Worm (Caenorhabditis elegans) whole organism, L1 larva: ENCODE measurements around the gene unc-1.

ENCODE experiments used
- C04F5.9 ChIP-seq: sonication (generic microtip); optimal IDR thresholded peaks from 2 replicates; lab custom pipeline; 2016; ENCODE audit warnings: missing genetic modification characterization, missing compliant biosample characterization
- F16B12.6 ChIP-seq: fragments of 150-350 bp; optimal IDR thresholded peaks from 2 replicates; lab custom pipeline; 2014; ENCODE audit warnings: missing biosample characterization, missing genetic modification characterization
- alr-1 ChIP-seq: fragments of 200-800 bp; sonication (Bioruptor generic); optimal IDR thresholded peaks from 2 replicates; lab custom pipeline; 2018; ENCODE audit warnings: borderline replicate concordance, mild to moderate bottlenecking, missing genetic modification characterization, missing compliant biosample characterization
- aly-2 ChIP-seq: fragments of 150-350 bp; optimal IDR thresholded peaks from 2 replicates; lab custom pipeline; 2014; ENCODE audit warnings: missing biosample characterization, missing genetic modification characterization
- ama-1 ChIP-seq: fragments of 150-350 bp; optimal IDR thresholded peaks from 2 replicates; lab custom pipeline; 2014
- blmp-1 ChIP-seq: fragments of 150-350 bp; optimal IDR thresholded peaks from 2 replicates; lab custom pipeline; 2014; ENCODE audit warnings: missing biosample characterization, missing genetic modification characterization
- ceh-63 ChIP-seq: fragments of 200-800 bp; sonication (Bioruptor generic); optimal IDR thresholded peaks from 2 replicates; lab custom pipeline; 2018; ENCODE audit warnings: mild to moderate bottlenecking, missing genetic modification characterization, missing compliant biosample characterization
- ceh-8 ChIP-seq: fragments of 200-800 bp; sonication (Bioruptor generic); optimal IDR thresholded peaks from 2 replicates; lab custom pipeline; 2018; ENCODE audit warnings: mild to moderate bottlenecking, missing genetic modification characterization, moderate library complexity, missing compliant biosample characterization
- ceh-82 ChIP-seq, 3 experiments: fragments of 150-350 bp in 1 of 3; sonication (generic microtip) in 2 of 3; optimal IDR thresholded peaks; 2 replicates each; lab custom pipeline; 2014 to 2017; ENCODE audit warnings: missing biosample characterization in 3 of 3, missing genetic modification characterization in 3 of 3
- ces-1 ChIP-seq: fragments of 150-350 bp; optimal IDR thresholded peaks from 2 replicates; lab custom pipeline; 2014; ENCODE audit warnings: missing biosample characterization, missing genetic modification reagents, missing genetic modification characterization
- dpl-1 ChIP-seq, 3 experiments: fragments of 150-350 bp in 2 of 3; sonication (generic microtip) in 1 of 3; optimal IDR thresholded peaks; 2 replicates each; lab custom pipeline; 2014 to 2017; ENCODE audit warnings: missing biosample characterization in 3 of 3, missing genetic modification characterization in 3 of 3, missing genetic modification reagents in 3 of 3
- efl-1 ChIP-seq, 4 experiments: fragments of 150-350 bp; optimal IDR thresholded peaks in 3 of 4; peaks in 1 of 4; 1 replicate in 1 of 4; 2 replicates in 3 of 4; lab custom pipeline; 2014; ENCODE audit warnings: missing biosample characterization in 2 of 4, missing genetic modification characterization in 2 of 4, missing genetic modification reagents in 2 of 4
- egl-13 ChIP-seq: sonication (generic microtip); optimal IDR thresholded peaks from 2 replicates; lab custom pipeline; 2016; ENCODE audit warnings: missing genotype, missing genetic modification reagents, missing genetic modification characterization, missing compliant biosample characterization
- elt-2 ChIP-seq: sonication (generic microtip); optimal IDR thresholded peaks from 2 replicates; lab custom pipeline; 2016; ENCODE audit warnings: missing genetic modification characterization, mild to moderate bottlenecking, inconsistent platforms, missing compliant biosample characterization, missing genetic modification reagents
- elt-3 ChIP-seq, 6 experiments: fragments of 150-350 bp in 1 of 6; sonication (generic microtip); optimal IDR thresholded peaks; 2 replicates each; lab custom pipeline; 2017 to 2018; ENCODE audit warnings: missing biosample characterization in 6 of 6, missing genetic modification characterization in 6 of 6, inconsistent platforms in 1 of 6
- ets-5 ChIP-seq: fragments of 200-800 bp; sonication (Bioruptor generic); IDR thresholded peaks from 2 replicates; pipeline ENCODE4 v1.3.6; 2022; ENCODE audit warnings: missing genetic modification characterization, missing compliant biosample characterization
- fkh-10 ChIP-seq: sonication (generic microtip); optimal IDR thresholded peaks from 2 replicates; lab custom pipeline; 2017; ENCODE audit warnings: missing biosample characterization, missing genetic modification reagents, missing genetic modification characterization
- fkh-8 ChIP-seq: sonication (generic microtip); optimal IDR thresholded peaks from 2 replicates; lab custom pipeline; 2016; ENCODE audit warnings: mild to moderate bottlenecking, missing genetic modification characterization, missing compliant biosample characterization
- grh-1 ChIP-seq: fragments of 200-800 bp; sonication (Bioruptor generic); IDR thresholded peaks from 2 replicates; pipeline ENCODE4 v1.3.6; 2022; ENCODE audit warnings: missing genetic modification reagents, missing genetic modification characterization, missing compliant biosample characterization
- hlh-17 ChIP-seq: fragments of 200-800 bp; sonication (Bioruptor generic); optimal IDR thresholded peaks from 2 replicates; lab custom pipeline; 2018; ENCODE audit warnings: missing genetic modification characterization, mild to moderate bottlenecking, missing compliant biosample characterization, moderate library complexity, borderline replicate concordance
- isw-1 ChIP-seq: fragments of 200-800 bp; sonication (Bioruptor generic); IDR thresholded peaks from 2 replicates; pipeline ENCODE4 v1.3.6; 2022; ENCODE audit warnings: missing genetic modification characterization, missing compliant biosample characterization
- jun-1 ChIP-seq: fragments of 150-350 bp; optimal IDR thresholded peaks from 2 replicates; lab custom pipeline; 2014; ENCODE audit warnings: missing biosample characterization, missing genetic modification reagents, missing genetic modification characterization
- lin-13 ChIP-seq: fragments of 150-350 bp; optimal IDR thresholded peaks from 2 replicates; lab custom pipeline; 2014; ENCODE audit warnings: missing biosample characterization, missing genetic modification reagents, missing genetic modification characterization
- lin-14 ChIP-seq: fragments of 200-800 bp; sonication (Bioruptor generic); optimal IDR thresholded peaks from 2 replicates; lab custom pipeline; 2018; ENCODE audit warnings: mild to moderate bottlenecking, missing genetic modification characterization, moderate library complexity, missing compliant biosample characterization
- lin-15B ChIP-seq: fragments of 150-350 bp; sonication (generic microtip); optimal IDR thresholded peaks from 3 replicates; lab custom pipeline; 2014; ENCODE audit warnings: missing biosample characterization, missing genetic modification characterization
- lin-35 ChIP-seq, 2 experiments: fragments of 150-350 bp; optimal IDR thresholded peaks; 2 replicates each; lab custom pipeline; 2014; ENCODE audit warnings: missing biosample characterization in 2 of 2, missing genetic modification characterization in 2 of 2, missing genetic modification reagents in 2 of 2
- lin-39 ChIP-seq: fragments of 150-350 bp; optimal IDR thresholded peaks from 2 replicates; lab custom pipeline; 2014; ENCODE audit warnings: missing biosample characterization, missing genetic modification reagents, missing genetic modification characterization
- lir-3 ChIP-seq: sonication (generic microtip); optimal IDR thresholded peaks from 2 replicates; lab custom pipeline; 2016; ENCODE audit warnings: mild to moderate bottlenecking, missing genetic modification characterization, moderate library complexity, missing compliant biosample characterization; ENCODE audit not compliant: poor library complexity
- lsy-2 ChIP-seq, 2 experiments: fragments of 150-350 bp; optimal IDR thresholded peaks; 2 replicates each; lab custom pipeline; 2014; ENCODE audit warnings: missing biosample characterization in 2 of 2, missing genetic modification characterization in 2 of 2
- mab-9 ChIP-seq: fragments of 200-800 bp; sonication (Bioruptor generic); IDR thresholded peaks from 2 replicates; pipeline ENCODE4 v1.3.6; 2022; ENCODE audit warnings: missing genetic modification reagents, missing genetic modification characterization, missing compliant biosample characterization
- mef-2 ChIP-seq: fragments of 150-350 bp; optimal IDR thresholded peaks from 2 replicates; lab custom pipeline; 2014; ENCODE audit warnings: missing biosample characterization, missing genetic modification characterization
- nhr-12 ChIP-seq: sonication (generic microtip); optimal IDR thresholded peaks from 2 replicates; lab custom pipeline; 2017; ENCODE audit warnings: missing biosample characterization, missing genetic modification characterization
- nhr-47 ChIP-seq: sonication (generic microtip); optimal IDR thresholded peaks from 2 replicates; lab custom pipeline; 2016; ENCODE audit warnings: mild to moderate bottlenecking, missing genetic modification characterization, moderate library complexity, missing compliant biosample characterization
- nhr-71 ChIP-seq: sonication (generic microtip); optimal IDR thresholded peaks from 2 replicates; lab custom pipeline; 2016; ENCODE audit warnings: mild to moderate bottlenecking, missing genetic modification characterization, moderate library complexity, missing compliant biosample characterization
- nhr-76 ChIP-seq: sonication (generic microtip); optimal IDR thresholded peaks from 2 replicates; lab custom pipeline; 2017; ENCODE audit warnings: missing biosample characterization, missing genetic modification characterization
- nhr-77 ChIP-seq: fragments of 150-350 bp; optimal IDR thresholded peaks from 2 replicates; lab custom pipeline; 2014; ENCODE audit warnings: missing biosample characterization, missing genetic modification characterization
- nhr-90 ChIP-seq: sonication (generic microtip); optimal IDR thresholded peaks from 2 replicates; lab custom pipeline; 2016; ENCODE audit warnings: mild to moderate bottlenecking, missing genetic modification characterization, missing compliant biosample characterization; ENCODE audit not compliant: poor library complexity
- pag-3 ChIP-seq: sonication (generic microtip); optimal IDR thresholded peaks from 2 replicates; lab custom pipeline; 2017; ENCODE audit warnings: missing genetic modification characterization, mild to moderate bottlenecking, missing compliant biosample characterization, antibody characterized with exemption, borderline replicate concordance; ENCODE audit not compliant: insufficient read depth
- pax-3 ChIP-seq: fragments of 200-800 bp; sonication (Bioruptor generic); optimal IDR thresholded peaks from 2 replicates; lab custom pipeline; 2018; ENCODE audit warnings: mild to moderate bottlenecking, missing genetic modification characterization, moderate library complexity, missing compliant biosample characterization
- rnt-1 ChIP-seq: sonication (generic microtip); optimal IDR thresholded peaks from 2 replicates; lab custom pipeline; 2016; ENCODE audit warnings: mild to moderate bottlenecking, missing genetic modification characterization, moderate library complexity, missing compliant biosample characterization
- skn-1 ChIP-seq: fragments of 150-350 bp; optimal IDR thresholded peaks from 2 replicates; lab custom pipeline; 2014; ENCODE audit warnings: missing biosample characterization, missing genetic modification characterization
- sptf-1 ChIP-seq: fragments of 150-350 bp; optimal IDR thresholded peaks from 2 replicates; lab custom pipeline; 2014; ENCODE audit warnings: missing biosample characterization, missing genetic modification characterization
- swsn-7 ChIP-seq: sonication (generic microtip); optimal IDR thresholded peaks from 2 replicates; lab custom pipeline; 2016; ENCODE audit warnings: missing genetic modification characterization, missing compliant biosample characterization
- tbx-2 ChIP-seq: sonication (generic microtip); optimal IDR thresholded peaks from 2 replicates; lab custom pipeline; 2016; ENCODE audit warnings: missing genetic modification characterization, missing compliant biosample characterization
- unc-98 ChIP-seq: fragments of 200-800 bp; sonication (Bioruptor generic); IDR thresholded peaks from 2 replicates; pipeline ENCODE4 v1.3.6; 2022; ENCODE audit warnings: missing genetic modification characterization, missing compliant biosample characterization
- vab-15 ChIP-seq: sonication (generic microtip); optimal IDR thresholded peaks from 2 replicates; lab custom pipeline; 2017; ENCODE audit warnings: missing genotype, mild to moderate bottlenecking, missing genetic modification characterization, missing compliant biosample characterization
- xbp-1 ChIP-seq: sonication (generic microtip); optimal IDR thresholded peaks from 2 replicates; lab custom pipeline; 2016; ENCODE audit warnings: missing genetic modification characterization, missing compliant biosample characterization
- ztf-4 ChIP-seq: fragments of 150-350 bp; optimal IDR thresholded peaks from 2 replicates; lab custom pipeline; 2014; ENCODE audit warnings: missing biosample characterization, missing genetic modification characterization

The unc-1 gene

DNA sequence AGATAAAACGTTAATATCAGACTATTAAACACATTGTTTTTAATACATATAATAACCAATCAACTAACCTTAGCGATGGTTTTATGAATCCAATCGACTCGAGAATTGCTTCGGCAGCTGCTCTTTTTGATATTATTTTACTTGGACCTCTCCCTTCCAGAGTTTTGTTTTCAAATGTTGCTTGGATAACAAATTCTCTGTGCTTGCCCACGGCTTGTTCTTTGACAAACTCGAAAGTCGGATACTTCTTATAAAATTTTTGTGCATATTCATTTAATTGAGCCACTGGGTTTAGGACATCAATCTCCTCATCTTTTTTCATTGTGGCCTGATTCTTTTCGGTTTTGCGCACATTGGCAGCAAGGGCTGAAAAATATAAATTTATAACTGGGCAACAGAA is 37.2 kb downstream of the unc-1 start, which contains the start of gene F55A4.3:
Gene F55A4.3, minus strand, starts transcription at position 101 of the 400 bp plus-strand sequence.
- TF ChIP-seq dpl-1 (GFP tag; optimal IDR thresholded peaks at IDR 0.05; lab: Kevin White, UChicago) (no peak), jun-1 (no peak), lin-39 (tag; lab: Kevin White, UChicago) (no peak), aly-2 (tag; lab: Kevin White, UChicago) (no peak), lin-15B (tag; lab: Kevin White, UChicago) (no peak), alr-1 (tag; lab: Kevin White, UChicago) (no peak), lir-3 (tag; lab: Kevin White, UChicago) (no peak)

DNA sequence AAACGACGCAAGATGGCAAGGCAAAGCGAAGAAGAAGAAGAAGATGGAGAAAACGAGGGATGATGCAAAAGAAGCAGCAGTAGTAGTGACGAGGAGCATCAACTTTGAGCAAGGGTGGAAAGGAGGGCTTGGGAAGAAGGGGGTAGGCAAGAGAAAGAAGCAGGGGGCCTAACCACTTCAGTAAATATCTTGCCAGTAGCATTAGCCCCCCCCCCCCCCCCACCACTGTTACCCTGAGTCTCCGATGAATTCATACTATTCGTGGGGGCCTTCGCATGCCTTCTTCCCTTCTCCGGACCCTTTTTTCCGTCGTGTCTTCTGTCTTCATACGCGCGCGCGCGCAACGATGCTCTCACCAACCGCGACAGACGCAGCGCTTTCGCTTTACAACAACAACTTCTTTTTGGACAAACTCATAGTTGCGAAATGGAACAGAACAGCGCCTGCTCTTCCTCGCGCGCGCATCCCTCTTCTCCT is 40.4 kb downstream of the unc-1 start:
- TF ChIP-seq unc-98 (GFP tag; lab: Robert Waterston, UW) (no peak), rnt-1 (peak; percentile 5), lin-35 (GFP tag; optimal IDR thresholded peaks at IDR 0.05; lab: Kevin White, UChicago) (no peak), elt-2 (tag; lab: Kevin White, UChicago) (no peak), ceh-82 (tag; optimal IDR thresholded peaks at IDR 0.05; lab: Kevin White, UChicago) (peak in 1 of 3 experiments; percentile 33), pag-3 (tag; lab: Kevin White, UChicago) (no peak), blmp-1 (tag; lab: Kevin White, UChicago) (no peak), ztf-4 (no peak), nhr-71 (peak; percentile 28), nhr-47 (tag; lab: Kevin White, UChicago) (peak; percentile 32), pax-3 (tag; lab: Kevin White, UChicago) (no peak), fkh-8 (tag; lab: Kevin White, UChicago) (peak; percentile 41), isw-1 (GFP tag; lab: Robert Waterston, UW) (peak; percentile 14; the same call in 1 of the 2 replicates), skn-1 (tag; lab: Kevin White, UChicago) (peak; percentile 35), ceh-63 (GFP tag; lab: Kevin White, UChicago) (no peak), C04F5.9 (no peak), mab-9 (GFP tag; lab: Robert Waterston, UW) (peak; percentile 64; the same call in 1 of the 2 replicates), swsn-7 (tag; lab: Kevin White, UChicago) (peak; percentile 23), lin-14 (GFP tag; lab: Kevin White, UChicago) (peak; percentile 86), egl-13 (tag; lab: Kevin White, UChicago) (peak; percentile 11), mef-2 (tag; lab: Kevin White, UChicago) (no peak), sptf-1 (no peak), ama-1 (lab: Kevin White, UChicago) (no peak), ceh-8 (GFP tag; lab: Kevin White, UChicago) (peak; percentile 53), fkh-10 (GFP tag; lab: Kevin White, UChicago) (peak; percentile 31), tbx-2 (tag; lab: Kevin White, UChicago) (no peak), ces-1 (GFP tag; lab: Kevin White, UChicago) (no peak), elt-3 (tag; optimal IDR thresholded peaks at IDR 0.05; lab: Kevin White, UChicago) (no peak)

DNA sequence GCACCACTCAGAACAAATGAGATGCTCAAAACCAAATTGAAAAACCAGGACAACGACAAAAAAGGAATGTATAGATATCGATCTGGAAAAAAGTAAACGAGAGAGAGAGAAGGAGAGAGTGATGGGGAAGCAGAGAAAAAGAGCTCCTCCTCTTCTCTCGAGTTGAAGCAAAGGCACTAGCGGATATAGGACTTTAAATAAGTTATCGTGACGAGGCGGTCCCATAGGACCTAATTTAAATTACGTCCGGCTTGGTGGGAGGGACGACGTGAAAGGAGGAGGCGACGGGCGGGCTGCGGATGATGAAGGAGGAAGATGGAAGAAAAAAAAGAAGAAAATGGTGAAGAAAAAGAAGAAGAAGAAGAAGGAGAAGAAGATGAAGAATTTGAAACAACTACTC is 43.7 kb downstream of the unc-1 start:
- TF ChIP-seq F16B12.6 = no peak
- no peak for TF ChIP-seq jun-1
- no peak for TF ChIP-seq xbp-1 (tag; lab: Kevin White, UChicago)
- TF ChIP-seq egl-13 (tag; lab: Kevin White, UChicago) = peak; percentile 52
- TF ChIP-seq nhr-12 = no peak
- TF ChIP-seq blmp-1 (tag; lab: Kevin White, UChicago) = no peak
- no peak for TF ChIP-seq hlh-17 (GFP tag; lab: Kevin White, UChicago)
- no peak for TF ChIP-seq efl-1 (optimal IDR thresholded peaks at IDR 0.05; lab: Kevin White, UChicago)
- TF ChIP-seq efl-1 (GFP tag; optimal IDR thresholded peaks at IDR 0.05 in 1 of 2; lab: Kevin White, UChicago) = no peak
- TF ChIP-seq pax-3 (tag; lab: Kevin White, UChicago) = no peak
- TF ChIP-seq grh-1 (GFP tag; lab: Robert Waterston, UW) = no peak
- TF ChIP-seq ets-5 (GFP tag; lab: Robert Waterston, UW) = no peak
- TF ChIP-seq nhr-77 = no peak
- TF ChIP-seq ces-1 (GFP tag; lab: Kevin White, UChicago) = peak; percentile 67
- no peak for TF ChIP-seq lin-13
- no peak for TF ChIP-seq vab-15 (tag; lab: Kevin White, UChicago)
- no peak for TF ChIP-seq nhr-90
- no peak for TF ChIP-seq elt-2 (tag; lab: Kevin White, UChicago)
- TF ChIP-seq tbx-2 (tag; lab: Kevin White, UChicago) = peak; percentile 54
- no peak for TF ChIP-seq lsy-2 (tag; optimal IDR thresholded peaks at IDR 0.05; lab: Kevin White, UChicago)
- TF ChIP-seq nhr-76 (tag; lab: Kevin White, UChicago) = no peak
